Worm (Caenorhabditis elegans): Measurements from ENCODE around the gene T27E7.3.

T27E7.3 gene

DNA sequence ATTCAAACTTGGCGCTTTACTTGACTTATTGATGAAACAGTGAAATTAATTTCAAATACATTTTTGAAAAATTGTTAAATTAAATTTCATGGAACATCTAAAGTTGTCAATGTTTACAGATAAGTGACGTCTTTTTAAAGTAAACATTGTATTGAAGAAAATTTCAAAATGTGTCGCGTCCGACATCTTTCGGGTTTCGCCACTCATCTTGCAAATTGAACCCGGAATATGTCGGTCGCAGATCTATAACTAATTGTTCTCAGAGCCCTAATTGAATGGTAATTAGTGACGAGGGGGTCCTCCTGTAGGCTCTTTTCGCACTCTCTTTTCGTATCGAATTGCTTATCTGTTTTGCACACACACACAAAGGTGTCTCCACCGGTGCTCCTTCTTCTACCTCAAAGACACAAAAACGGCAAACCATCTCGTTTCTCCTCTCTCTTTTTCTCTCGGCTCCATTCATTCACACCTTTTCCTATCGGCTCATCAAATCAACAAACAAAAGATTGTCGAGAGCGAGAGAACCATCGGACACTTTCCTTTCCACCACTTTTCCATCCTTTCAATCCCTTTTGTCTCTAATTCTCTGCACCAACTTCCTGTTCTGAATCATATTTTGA lies 33.9 kb downstream of the T27E7.3 start:
- TF ChIP-seq unc-62 (GFP tag; optimal IDR thresholded peaks at IDR 0.05) (no peak), grh-1 (GFP tag; IDR thresholded peaks at IDR 0.05) (no peak), snpc-4 (tag; optimal IDR thresholded peaks at IDR 0.05) (peak; percentile 43), unc-98 (GFP tag; IDR thresholded peaks at IDR 0.05) (no peak), fos-1 (tag; optimal IDR thresholded peaks at IDR 0.05) (no peak), efl-3 (GFP tag; optimal IDR thresholded peaks at IDR 0.05) (no peak), ces-1 (GFP tag; optimal IDR thresholded peaks at IDR 0.05) (no peak), ztf-4 (tag; optimal IDR thresholded peaks at IDR 0.05) (no peak), nhr-85 (tag) (peak; percentile 20), hlh-17 (GFP tag; optimal IDR thresholded peaks at IDR 0.05; ENCODE audit: borderline replicate concordance) (no peak), lsy-2 (tag; optimal IDR thresholded peaks at IDR 0.05) (no peak), elt-2 (tag; optimal IDR thresholded peaks at IDR 0.05) (peak; percentile 32), zip-4 (GFP tag; optimal IDR thresholded peaks at IDR 0.05) (no peak), xbp-1 (tag; optimal IDR thresholded peaks at IDR 0.05) (no peak), pqm-1 (tag; optimal IDR thresholded peaks at IDR 0.05) (no peak)

DNA sequence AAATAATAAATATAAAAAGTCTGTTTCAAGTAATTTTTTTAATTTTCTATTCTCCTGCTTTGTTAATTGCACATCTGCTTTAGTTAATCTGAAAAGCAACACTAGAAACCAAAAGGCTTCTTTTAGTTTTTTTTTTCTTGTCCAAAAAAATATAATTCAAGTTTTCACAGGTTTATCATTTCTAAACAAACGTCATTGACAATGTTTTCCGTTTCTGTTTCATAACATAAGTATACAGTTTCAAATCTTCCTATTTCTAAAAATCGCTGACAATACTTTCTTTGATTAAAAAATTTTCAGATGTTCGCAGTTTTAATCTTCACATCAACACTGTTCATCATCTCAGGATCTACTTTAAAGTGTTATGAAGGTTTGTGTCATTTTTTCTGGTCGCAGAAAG lies 36.2 kb downstream of the T27E7.3 start, which contains the start of gene Y57G11B.2:
TSS of gene Y57G11B.2 (plus strand) at position 301 of the 400 bp plus-strand sequence.
- TF ChIP-seq C04F5.9 (tag; optimal IDR thresholded peaks at IDR 0.05) (no peak), xbp-1 (tag; optimal IDR thresholded peaks at IDR 0.05) (no peak), nhr-85 (tag) (peak; percentile 9)

DNA sequence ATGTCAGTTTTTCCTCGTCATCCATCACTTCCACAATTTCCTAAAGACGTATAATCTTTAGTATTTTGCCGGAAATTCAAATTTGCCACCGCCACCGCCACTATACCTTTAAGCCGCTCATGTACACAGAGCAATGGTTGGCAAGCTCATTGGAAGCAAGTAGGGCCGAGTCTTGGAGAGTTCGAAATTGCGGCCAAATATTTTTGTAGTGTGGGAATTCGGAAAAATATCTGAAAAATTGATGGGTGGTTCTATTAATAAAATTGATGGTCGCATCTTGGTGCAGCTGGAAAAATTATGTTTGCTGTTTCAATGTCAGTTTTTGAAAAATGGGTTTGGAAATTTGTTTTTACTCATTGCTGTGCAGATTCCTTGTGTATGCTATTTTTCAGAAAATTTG lies 42.8 kb downstream of the T27E7.3 start:
- no peak for TF ChIP-seq mef-2 (tag; optimal IDR thresholded peaks at IDR 0.05)

DNA sequence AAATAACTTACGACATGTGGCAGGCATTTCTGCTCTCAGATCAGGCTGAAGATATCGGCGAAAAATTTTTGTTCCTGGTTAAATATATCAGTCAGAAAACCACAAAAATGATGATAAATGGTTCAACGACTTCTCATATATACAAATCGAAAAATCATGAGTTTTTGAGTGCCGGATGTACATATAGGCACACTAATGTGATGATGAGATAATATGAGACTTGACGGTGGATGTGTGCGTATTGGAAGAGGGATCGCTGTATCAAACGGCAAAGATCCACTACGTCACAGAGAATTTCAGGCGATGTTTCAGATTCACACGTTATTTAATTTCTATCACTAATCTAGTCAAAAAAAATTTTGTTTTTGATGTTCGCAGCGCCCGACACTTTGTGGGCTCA lies 43.8 kb downstream of the T27E7.3 start, which contains the start of gene glb-34:
TSS of gene glb-34 (minus strand) at position 101 of the 400 bp plus-strand sequence.
- no peak for TF ChIP-seq nhr-47 (tag; optimal IDR thresholded peaks at IDR 0.05)
- no peak for TF ChIP-seq nhr-19 (GFP tag; conservative IDR thresholded peaks at IDR 0.05)
- TF ChIP-seq pqm-1 (tag; optimal IDR thresholded peaks at IDR 0.05) = no peak
- no peak for TF ChIP-seq egl-27 (tag; optimal IDR thresholded peaks at IDR 0.05)
- TF ChIP-seq alr-1 (tag; optimal IDR thresholded peaks at IDR 0.05; ENCODE audit: borderline replicate concordance) = no peak
- no peak for TF ChIP-seq fkh-4 (tag; optimal IDR thresholded peaks at IDR 0.05; ENCODE audit: borderline replicate concordance)
- no peak for TF ChIP-seq ceh-90 (tag; optimal IDR thresholded peaks at IDR 0.05)
- no peak for TF ChIP-seq lin-15B (tag; optimal IDR thresholded peaks at IDR 0.05)
- TF ChIP-seq ces-1 (GFP tag; optimal IDR thresholded peaks at IDR 0.05) = no peak
- TF ChIP-seq mdl-1 (tag; optimal IDR thresholded peaks at IDR 0.05) = no peak
- TF ChIP-seq C34B4.2 (tag; optimal IDR thresholded peaks at IDR 0.05) = no peak
- TF ChIP-seq nhr-85 (tag) = no peak
- TF ChIP-seq lin-35 (GFP tag; optimal IDR thresholded peaks at IDR 0.05) = no peak
- no peak for TF ChIP-seq zip-4 (GFP tag; optimal IDR thresholded peaks at IDR 0.05)
- no peak for TF ChIP-seq hlh-17 (GFP tag; optimal IDR thresholded peaks at IDR 0.05; ENCODE audit: borderline replicate concordance)
- no peak for TF ChIP-seq unc-130 (tag; optimal IDR thresholded peaks at IDR 0.05)
- no peak for TF ChIP-seq tlp-1 (tag; optimal IDR thresholded peaks at IDR 0.05)
- no peak for TF ChIP-seq nhr-11 (tag; optimal IDR thresholded peaks at IDR 0.05)

DNA sequence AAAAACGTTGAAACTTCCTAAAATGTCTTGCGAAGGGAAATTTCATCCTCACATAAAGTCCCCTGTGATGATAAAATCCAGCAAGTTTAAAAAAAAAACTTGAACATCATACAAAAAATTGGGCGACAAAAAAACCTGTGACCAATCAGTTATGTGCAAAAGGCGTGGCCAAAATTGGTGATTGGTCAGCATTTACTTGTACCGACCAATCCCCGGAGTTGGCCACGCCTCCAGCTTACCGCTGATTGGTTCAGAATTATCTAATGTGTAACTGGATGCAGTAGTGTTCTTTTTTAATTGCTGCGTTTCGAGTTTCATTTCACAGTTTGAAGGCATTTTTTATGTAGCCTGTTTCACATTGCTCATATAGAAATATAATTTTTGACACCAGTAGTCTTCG lies 44.2 kb downstream of the T27E7.3 start:
- TF ChIP-seq tlp-1 (tag; optimal IDR thresholded peaks at IDR 0.05) = no peak
- no peak for TF ChIP-seq zip-4 (GFP tag; optimal IDR thresholded peaks at IDR 0.05)
- TF ChIP-seq lin-35 (GFP tag; optimal IDR thresholded peaks at IDR 0.05) = no peak
- no peak for TF ChIP-seq nhr-19 (GFP tag; conservative IDR thresholded peaks at IDR 0.05)
- TF ChIP-seq lin-15B (tag; optimal IDR thresholded peaks at IDR 0.05) = no peak
- no peak for TF ChIP-seq unc-62 (GFP tag; optimal IDR thresholded peaks at IDR 0.05)
- no peak for TF ChIP-seq ztf-4 (tag; optimal IDR thresholded peaks at IDR 0.05)
- TF ChIP-seq F16B12.6 (tag; optimal IDR thresholded peaks at IDR 0.05) = no peak
- no peak for TF ChIP-seq unc-98 (GFP tag; IDR thresholded peaks at IDR 0.05)
- TF ChIP-seq nhr-85 (tag) = no peak
- TF ChIP-seq elt-3 (tag; optimal IDR thresholded peaks at IDR 0.05) = no peak
- TF ChIP-seq jun-1 (tag; optimal IDR thresholded peaks at IDR 0.05) = no peak
- TF ChIP-seq fkh-8 (tag; optimal IDR thresholded peaks at IDR 0.05) = no peak
- TF ChIP-seq sup-37 (GFP tag; optimal IDR thresholded peaks at IDR 0.05) = no peak
- TF ChIP-seq isw-1 (GFP tag; IDR thresholded peaks at IDR 0.05) = no peak
- no peak for TF ChIP-seq sptf-1 (tag; optimal IDR thresholded peaks at IDR 0.05)
- TF ChIP-seq fkh-4 (tag; optimal IDR thresholded peaks at IDR 0.05; ENCODE audit: borderline replicate concordance) = no peak
- no peak for TF ChIP-seq skn-1 (tag; optimal IDR thresholded peaks at IDR 0.05)
- TF ChIP-seq alr-1 (tag; optimal IDR thresholded peaks at IDR 0.05; ENCODE audit: borderline replicate concordance) = no peak

Data from whole organism, L1 larva.